Fruit fly (Drosophila melanogaster) whole organism, embryonic: Measurements from ENCODE around the gene CG11294.
A peak's percentile ranks its signal among the peaks of the same experiment; 100 is the strongest.

Source experiments
- Aef1 ChIP-seq: fragments of 200-800 bp; sonication (Bioruptor generic); IDR thresholded peaks from 3 replicates; pipeline ENCODE4 v1.3.6; 2022; ENCODE audit warnings: missing biosample characterization, missing genetic modification characterization
- CG10431 ChIP-seq: fragments of 200-800 bp; sonication (Bioruptor generic); optimal IDR thresholded peaks from 3 replicates; lab custom pipeline; 2018; ENCODE audit warnings: missing biosample characterization, mild to moderate bottlenecking, missing genetic modification characterization
- CG10543 ChIP-seq: fragments of 200-800 bp; sonication (Bioruptor generic); optimal IDR thresholded peaks from 3 replicates; lab custom pipeline; 2017; ENCODE audit warnings: missing biosample characterization, mild to moderate bottlenecking, missing genetic modification characterization, moderate library complexity
- CG10654 ChIP-seq: fragments of 200-800 bp; sonication (Bioruptor generic); optimal IDR thresholded peaks from 2 replicates; lab custom pipeline; 2016; ENCODE audit warnings: missing biosample characterization, missing genetic modification characterization
- CG11695 ChIP-seq: fragments of 200-800 bp; sonication (Bioruptor generic); IDR thresholded peaks from 3 replicates; pipeline ENCODE4 v1.3.6; 2022; ENCODE audit warnings: missing biosample characterization, missing genetic modification characterization
- CG12659 ChIP-seq: fragments of 200-800 bp; sonication (Bioruptor generic); optimal IDR thresholded peaks from 3 replicates; lab custom pipeline; 2017; ENCODE audit warnings: mild to moderate bottlenecking, missing biosample characterization, missing genetic modification reagents, missing genetic modification characterization
- CG14860 ChIP-seq: fragments of 200-800 bp; sonication (Bioruptor generic); IDR thresholded peaks from 3 replicates; pipeline ENCODE4 v1.3.6; 2022; ENCODE audit warnings: missing biosample characterization, missing genetic modification characterization; ENCODE audit not compliant: partially characterized antibody
- CG17186 ChIP-seq: fragments of 200-800 bp; sonication (Bioruptor generic); optimal IDR thresholded peaks from 3 replicates; lab custom pipeline; 2017; ENCODE audit warnings: missing biosample characterization, missing genetic modification reagents, missing genetic modification characterization
- CG17802 ChIP-seq: fragments of 200-800 bp; sonication (Bioruptor generic); optimal IDR thresholded peaks from 2 replicates; lab custom pipeline; 2018; ENCODE audit warnings: missing biosample characterization, mild to moderate bottlenecking, missing genetic modification characterization, moderate library complexity
- CG32772 ChIP-seq: fragments of 200-800 bp; sonication (Bioruptor generic); IDR thresholded peaks from 2 replicates; pipeline ENCODE4 v1.3.6; 2022; ENCODE audit warnings: missing biosample characterization, missing genetic modification characterization
- CG4854 ChIP-seq: fragments of 200-800 bp; sonication (Bioruptor generic); optimal IDR thresholded peaks from 2 replicates; lab custom pipeline; 2016; ENCODE audit warnings: missing biosample characterization, missing genetic modification characterization, inconsistent platforms
- CG5180 ChIP-seq: fragments of 200-800 bp; sonication (Bioruptor generic); optimal IDR thresholded peaks from 3 replicates; lab custom pipeline; 2017; ENCODE audit warnings: missing biosample characterization, missing genetic modification characterization, mild to moderate bottlenecking, moderate library complexity, missing genetic modification reagents
- CG7963 ChIP-seq: fragments of 200-800 bp; sonication (Bioruptor generic); IDR thresholded peaks from 3 replicates; pipeline ENCODE4 v1.3.6; 2022; ENCODE audit warnings: missing biosample characterization, missing genetic modification characterization; ENCODE audit not compliant: partially characterized antibody
- CG7987 ChIP-seq: fragments of 200-800 bp; sonication (Bioruptor generic); optimal IDR thresholded peaks from 2 replicates; lab custom pipeline; 2018; ENCODE audit warnings: missing biosample characterization, mild to moderate bottlenecking, missing genetic modification characterization, moderate library complexity
- CG8388 ChIP-seq: fragments of 200-800 bp; sonication (Bioruptor generic); optimal IDR thresholded peaks from 2 replicates; lab custom pipeline; 2019; ENCODE audit warnings: missing biosample characterization, mild to moderate bottlenecking, missing genetic modification characterization, moderate library complexity
- CG9932 ChIP-seq: fragments of 200-800 bp; sonication (Bioruptor generic); IDR thresholded peaks from 2 replicates; pipeline ENCODE4 v1.3.6; 2022; ENCODE audit warnings: missing biosample characterization, missing genetic modification characterization
- CkIIα-i1 ChIP-seq: fragments of 200-800 bp; sonication (Bioruptor generic); IDR thresholded peaks from 2 replicates; pipeline ENCODE4 v1.3.6; 2022; ENCODE audit warnings: missing biosample characterization, missing genetic modification characterization
- Dll ChIP-seq: fragments of 200-800 bp; sonication (Bioruptor generic); IDR thresholded peaks from 4 replicates; pipeline ENCODE4 v1.3.6; 2022; ENCODE audit warnings: missing biosample characterization, missing genetic modification characterization; ENCODE audit not compliant: partially characterized antibody
- Doc3 ChIP-seq: fragments of 200-800 bp; sonication (Bioruptor generic); IDR thresholded peaks from 3 replicates; pipeline ENCODE4 v1.3.6; 2022; ENCODE audit warnings: missing biosample characterization, missing genetic modification characterization; ENCODE audit not compliant: partially characterized antibody
- Hr78 ChIP-seq, 2 experiments: fragments of 200-800 bp in 1 of 2; fragments of >200 bp in 1 of 2; sonication (Bioruptor generic) in 1 of 2; optimal IDR thresholded peaks; 2 replicates each; lab custom pipeline; 2017 to 2019; ENCODE audit warnings: missing biosample characterization in 2 of 2, missing genetic modification characterization in 2 of 2, mild to moderate bottlenecking in 1 of 2, moderate library complexity in 1 of 2
- Ravus ChIP-seq: fragments of 200-800 bp; sonication (Bioruptor generic); IDR thresholded peaks from 2 replicates; pipeline ENCODE4 v1.3.6; 2022; ENCODE audit warnings: missing biosample characterization, missing genetic modification characterization
- Ssrp ChIP-seq: fragments of 200-800 bp; sonication (Bioruptor generic); optimal IDR thresholded peaks from 2 replicates; lab custom pipeline; 2018; ENCODE audit warnings: missing biosample characterization, mild to moderate bottlenecking, missing genetic modification characterization, moderate library complexity
- TFAM ChIP-seq: fragments of 200-800 bp; sonication (Bioruptor generic); optimal IDR thresholded peaks from 2 replicates; lab custom pipeline; 2017; ENCODE audit warnings: missing biosample characterization, missing genetic modification characterization, inconsistent platforms
- Tbp ChIP-seq: fragments of >200 bp; optimal IDR thresholded peaks from 2 replicates; lab custom pipeline; 2018; ENCODE audit warnings: missing biosample characterization, missing genetic modification characterization
- Trl ChIP-seq, 3 experiments: fragments of >200 bp in 2 of 3; fragments of 200-800 bp in 1 of 3; sonication (Bioruptor generic) in 1 of 3; optimal IDR thresholded peaks; 2 replicates in 1 of 3; 3 replicates in 2 of 3; lab custom pipeline; 2016 to 2017; ENCODE audit warnings: missing biosample characterization in 1 of 3, missing genetic modification characterization in 1 of 3
- aop ChIP-seq: fragments of 200-800 bp; sonication (Bioruptor generic); IDR thresholded peaks from 2 replicates; pipeline ENCODE4 v1.3.6; 2022; ENCODE audit warnings: missing biosample characterization, missing genetic modification characterization
- cato ChIP-seq: fragments of 200-800 bp; sonication (Bioruptor generic); optimal IDR thresholded peaks from 2 replicates; lab custom pipeline; 2016; ENCODE audit warnings: missing biosample characterization, missing genetic modification characterization, borderline replicate concordance
- chif ChIP-seq, 2 experiments: fragments of 200-800 bp; sonication (Bioruptor generic); optimal IDR thresholded peaks; 3 replicates each; lab custom pipeline; 2016; ENCODE audit warnings: missing biosample characterization in 2 of 2, missing genetic modification characterization in 2 of 2
- chm ChIP-seq: fragments of 200-800 bp; sonication (Bioruptor generic); IDR thresholded peaks from 2 replicates; pipeline ENCODE4 v1.3.6; 2022; ENCODE audit warnings: missing biosample characterization, missing genetic modification characterization
- crc ChIP-seq: fragments of 200-800 bp; sonication (Bioruptor generic); optimal IDR thresholded peaks from 2 replicates; lab custom pipeline; 2016; ENCODE audit warnings: missing biosample characterization, missing genetic modification characterization
- danr ChIP-seq: fragments of 200-800 bp; sonication (Bioruptor generic); IDR thresholded peaks from 2 replicates; pipeline ENCODE4 v1.3.6; 2022; ENCODE audit warnings: missing biosample characterization, missing genetic modification characterization
- eve ChIP-seq, 2 experiments: fragments of >200 bp; optimal IDR thresholded peaks; 2 replicates each; lab custom pipeline; 2017; ENCODE audit warnings: missing biosample characterization in 2 of 2, missing genetic modification characterization in 2 of 2
- eyg ChIP-seq: fragments of 200-800 bp; sonication (Bioruptor generic); optimal IDR thresholded peaks from 3 replicates; lab custom pipeline; 2016; ENCODE audit warnings: missing biosample characterization, missing genetic modification characterization
- jigr1 ChIP-seq: fragments of 200-800 bp; sonication (Bioruptor generic); IDR thresholded peaks from 3 replicates; pipeline ENCODE4 v1.3.6; 2022; ENCODE audit warnings: missing biosample characterization, missing genetic modification characterization
- klu ChIP-seq: fragments of 200-800 bp; sonication (Bioruptor generic); IDR thresholded peaks from 2 replicates; pipeline ENCODE4 v1.3.6; 2022; ENCODE audit warnings: missing biosample characterization, missing genetic modification characterization
- lbe ChIP-seq: fragments of 200-800 bp; sonication (Bioruptor generic); optimal IDR thresholded peaks from 2 replicates; lab custom pipeline; 2016; ENCODE audit warnings: missing biosample characterization, mild to moderate bottlenecking, missing genetic modification characterization
- lilli ChIP-seq: fragments of 200-800 bp; sonication (Bioruptor generic); optimal IDR thresholded peaks from 3 replicates; lab custom pipeline; 2016; ENCODE audit warnings: missing biosample characterization, missing genetic modification characterization
- luna ChIP-seq: fragments of 200-800 bp; sonication (Bioruptor generic); optimal IDR thresholded peaks from 2 replicates; lab custom pipeline; 2016; ENCODE audit warnings: missing biosample characterization, missing genetic modification characterization
- pum ChIP-seq: fragments of 200-800 bp; sonication (Bioruptor generic); optimal IDR thresholded peaks from 2 replicates; lab custom pipeline; 2016; ENCODE audit warnings: missing biosample characterization, missing genetic modification characterization
- sima ChIP-seq: fragments of 200-800 bp; sonication (Bioruptor generic); optimal IDR thresholded peaks from 2 replicates; lab custom pipeline; 2016; ENCODE audit warnings: missing biosample characterization, missing genetic modification characterization
- slp2 ChIP-seq: fragments of 200-800 bp; sonication (Bioruptor generic); optimal IDR thresholded peaks from 2 replicates; lab custom pipeline; 2016; ENCODE audit warnings: missing biosample characterization, missing genetic modification characterization
- so ChIP-seq: fragments of 200-800 bp; sonication (Bioruptor generic); IDR thresholded peaks from 3 replicates; pipeline ENCODE4 v1.3.6; 2022; ENCODE audit warnings: missing biosample characterization, missing genetic modification characterization
- stc ChIP-seq: fragments of 200-800 bp; sonication (Bioruptor generic); IDR thresholded peaks from 2 replicates; pipeline ENCODE4 v1.3.6; 2022; ENCODE audit warnings: missing biosample characterization, missing genetic modification characterization
- toy ChIP-seq: fragments of 200-800 bp; sonication (Bioruptor generic); IDR thresholded peaks from 2 replicates; pipeline ENCODE4 v1.3.6; 2022; ENCODE audit warnings: missing biosample characterization, missing genetic modification characterization
- zen ChIP-seq: fragments of 200-800 bp; sonication (Bioruptor generic); optimal IDR thresholded peaks from 3 replicates; lab custom pipeline; 2018; ENCODE audit warnings: missing biosample characterization, mild to moderate bottlenecking, missing genetic modification characterization, moderate library complexity
- zf30C ChIP-seq: fragments of 200-800 bp; sonication (Bioruptor generic); optimal IDR thresholded peaks from 3 replicates; lab custom pipeline; 2018; ENCODE audit warnings: missing biosample characterization, mild to moderate bottlenecking, missing genetic modification characterization
- zfh1 ChIP-seq: fragments of 200-800 bp; sonication (Bioruptor generic); IDR thresholded peaks from 3 replicates; pipeline ENCODE4 v1.3.6; 2022; ENCODE audit warnings: missing biosample characterization, missing genetic modification characterization

CG11294 gene

DNA sequence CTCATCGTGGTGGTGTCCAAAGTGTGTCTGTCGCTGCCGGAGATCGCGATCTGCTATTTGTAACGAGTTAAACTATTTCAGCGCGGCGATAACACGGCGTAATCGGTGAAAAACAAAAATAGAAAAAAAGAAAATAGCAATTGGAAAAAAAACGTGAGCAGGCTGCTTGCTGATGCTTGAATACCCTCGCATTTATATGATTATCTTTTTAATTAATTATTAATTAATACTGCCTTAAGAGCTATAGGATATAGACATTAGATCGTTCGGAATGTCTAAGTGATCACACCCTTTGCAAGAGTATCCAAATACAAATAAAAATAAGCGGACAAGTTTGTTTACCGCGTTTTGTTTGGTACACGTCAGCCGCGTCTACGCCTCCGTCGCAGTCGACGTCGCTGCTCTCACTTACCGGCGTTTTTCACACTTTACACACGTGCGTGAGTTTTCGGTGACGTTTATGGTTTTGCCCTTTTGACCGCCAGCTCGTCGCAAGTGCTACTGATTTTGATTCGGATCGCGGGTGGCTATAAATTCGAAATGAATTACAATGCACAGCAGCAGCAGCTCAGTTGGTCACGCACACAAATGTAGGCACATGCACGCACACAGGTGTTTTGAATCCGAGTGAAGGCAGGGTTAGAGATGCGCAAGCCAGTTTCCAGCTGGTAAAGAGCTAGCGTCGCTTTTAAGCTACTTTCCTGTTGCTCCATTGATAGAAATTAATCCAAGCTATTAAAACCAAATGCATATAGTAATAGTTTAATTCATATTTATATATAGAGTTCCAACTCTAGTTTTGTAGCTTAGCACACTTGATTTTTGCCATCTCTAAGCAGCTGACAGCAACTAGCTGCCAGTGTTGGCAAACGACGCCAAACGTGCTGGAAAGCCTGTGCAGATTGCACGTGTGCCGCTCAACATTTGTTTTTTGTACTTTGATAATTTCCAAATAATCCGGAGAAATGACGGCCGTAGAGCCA is 20.9 kb upstream of the CG11294 start, which contains the start of the genes CG2004 and CG1785 (continued):
- TF ChIP-seq CG17802 (tag; lab: Kevin White, UChicago): peak; percentile 56
- TF ChIP-seq zen: peak; percentile 90
- peak; percentile 93 for TF ChIP-seq Aef1 (GFP tag; lab: Robert Waterston, UW)
- TF ChIP-seq CG10543 (GFP tag; lab: Kevin White, UChicago): peak; percentile 94
- peak in 1 of 2 experiments; percentile 11 for TF ChIP-seq eve (GFP tag; optimal IDR thresholded peaks at IDR 0.05; lab: Kevin White, UChicago)
- TF ChIP-seq Hr78 (GFP tag; optimal IDR thresholded peaks at IDR 0.05; lab: Kevin White, UChicago): peak in 1 of 2 experiments; percentile 99
- TF ChIP-seq CG5180 (GFP tag; lab: Kevin White, UChicago): peak; percentile 63
- peak; percentile 69 for TF ChIP-seq Doc3
- peak; percentile 63 for TF ChIP-seq TFAM (GFP tag; lab: Kevin White, UChicago)
- TF ChIP-seq CG11695: peak; percentile 83
- TF ChIP-seq Tbp: peak; percentile 19
- peak; percentile 50; the same call in 1 of the 2 replicates for TF ChIP-seq CkIIα-i1
- TF ChIP-seq lilli: peak; percentile 96
- TF ChIP-seq chif (GFP tag; optimal IDR thresholded peaks at IDR 0.05; lab: Kevin White, UChicago): peak; percentile 79 to 89
- peak; percentile 78 for TF ChIP-seq CG7987 (GFP tag; lab: Kevin White, UChicago)
- TF ChIP-seq CG14860 (GFP tag; lab: Robert Waterston, UW): peak; percentile 61; the same call in 2 of the 3 replicates
- peak; percentile 87 for TF ChIP-seq chm (GFP tag; lab: Robert Waterston, UW)
- peak; percentile 90 for TF ChIP-seq Ssrp
- TF ChIP-seq Trl (optimal IDR thresholded peaks at IDR 0.05; lab: Kevin White, UChicago): no peak
- peak; percentile 83 for TF ChIP-seq Trl (GFP tag; optimal IDR thresholded peaks at IDR 0.05; lab: Kevin White, UChicago)
- peak; percentile 44 for TF ChIP-seq crc (GFP tag; lab: Kevin White, UChicago)
- peak; percentile 86 for TF ChIP-seq CG8388 (GFP tag; lab: Kevin White, UChicago)
- TF ChIP-seq luna: no peak
- TF ChIP-seq cato (GFP tag; lab: Kevin White, UChicago): peak; percentile 84
- peak; percentile 86 for TF ChIP-seq klu (GFP tag; lab: Robert Waterston, UW)
- no peak for TF ChIP-seq CG7963 (GFP tag; lab: Robert Waterston, UW)
- peak; percentile 79 for TF ChIP-seq toy (GFP tag; lab: Robert Waterston, UW)
- no peak for TF ChIP-seq jigr1 (GFP tag; lab: Robert Waterston, UW)
- peak; percentile 51 for TF ChIP-seq slp2
- peak; percentile 85 for TF ChIP-seq danr
- no peak for TF ChIP-seq eyg (GFP tag; lab: Kevin White, UChicago)
- TF ChIP-seq stc (GFP tag; lab: Robert Waterston, UW): peak; percentile 81
- peak; percentile 43 for TF ChIP-seq sima (GFP tag; lab: Kevin White, UChicago)
- peak; percentile 77 for TF ChIP-seq Ravus
- TF ChIP-seq CG32772 (GFP tag; lab: Robert Waterston, UW): peak; percentile 94
- TF ChIP-seq zfh1: peak; percentile 97
- peak; percentile 80 for TF ChIP-seq lbe (GFP tag; lab: Kevin White, UChicago)
- TF ChIP-seq zf30C (GFP tag; lab: Kevin White, UChicago): no peak
- peak; percentile 78 for TF ChIP-seq CG17186 (GFP tag; lab: Kevin White, UChicago)
- peak; percentile 97 for TF ChIP-seq CG9932 (GFP tag; lab: Robert Waterston, UW)
- TF ChIP-seq CG4854 (GFP tag; lab: Kevin White, UChicago): peak; percentile 83
- peak; percentile 63; the same call in 1 of the 2 replicates for TF ChIP-seq aop
- peak; percentile 88 for TF ChIP-seq CG10654 (GFP tag; lab: Kevin White, UChicago)
- TF ChIP-seq Dll (GFP tag; lab: Robert Waterston, UW): peak; percentile 87
- TF ChIP-seq so (GFP tag; lab: Robert Waterston, UW): peak; percentile 85; the same call in 2 of the 3 replicates
- TF ChIP-seq CG10431 (GFP tag; lab: Kevin White, UChicago): peak; percentile 47
- peak; percentile 95 for TF ChIP-seq CG12659 (GFP tag; lab: Kevin White, UChicago)
- TF ChIP-seq pum (GFP tag; lab: Kevin White, UChicago): peak; percentile 80
